Fruit fly (Drosophila melanogaster) whole organism, wandering third instar larva: ENCODE data around the gene CG31975.

ENCODE experiments used
- Abd-B ChIP-seq: fragments of >200 bp; optimal IDR thresholded peaks from 2 replicates; lab custom pipeline; 2017; ENCODE audit warnings: missing biosample characterization, missing genetic modification characterization
- CG32264 ChIP-seq: fragments of 200-800 bp; sonication (Bioruptor generic); optimal IDR thresholded peaks from 2 replicates; lab custom pipeline; 2016; ENCODE audit warnings: missing biosample characterization, missing genetic modification characterization
- CG9705 ChIP-seq: fragments of 200-800 bp; sonication (Bioruptor generic); optimal IDR thresholded peaks from 2 replicates; lab custom pipeline; 2018; ENCODE audit warnings: missing biosample characterization, mild to moderate bottlenecking, missing genetic modification characterization
- CrebA ChIP-seq: fragments of 200-800 bp; sonication (Bioruptor generic); optimal IDR thresholded peaks from 2 replicates; lab custom pipeline; 2016; ENCODE audit warnings: missing biosample characterization, mild to moderate bottlenecking, missing genetic modification characterization, borderline replicate concordance
- Dfd ChIP-seq: fragments of >200 bp; optimal IDR thresholded peaks from 2 replicates; lab custom pipeline; 2017; ENCODE audit warnings: missing biosample characterization, missing genetic modification characterization
- Dif ChIP-seq: fragments of 200-275, 200-300 bp; sonication (Bioruptor generic); optimal IDR thresholded peaks from 2 replicates; lab custom pipeline; 2018; ENCODE audit warnings: missing biosample characterization, missing genetic modification characterization; ENCODE audit not compliant: partially characterized antibody
- GATAd ChIP-seq: sonication (Bioruptor generic); optimal IDR thresholded peaks from 2 replicates; lab custom pipeline; 2016; ENCODE audit warnings: missing biosample characterization, missing genetic modification characterization
- HLH106 ChIP-seq: fragments of 200-800 bp; optimal IDR thresholded peaks from 3 replicates; lab custom pipeline; 2019; ENCODE audit warnings: missing biosample characterization, mild to moderate bottlenecking, missing genetic modification characterization, moderate library complexity
- Hnf4 ChIP-seq: fragments of 200-800 bp; sonication (Bioruptor generic); optimal IDR thresholded peaks from 2 replicates; lab custom pipeline; 2016; ENCODE audit warnings: missing biosample characterization, mild to moderate bottlenecking, missing genetic modification characterization
- Hr78 ChIP-seq: fragments of >200 bp; optimal IDR thresholded peaks from 2 replicates; lab custom pipeline; 2017; ENCODE audit warnings: missing biosample characterization, missing genetic modification characterization
- Hr83 ChIP-seq: fragments of 200-300 bp; sonication (Bioruptor generic); optimal IDR thresholded peaks from 2 replicates; lab custom pipeline; 2016; ENCODE audit warnings: missing biosample characterization, mild to moderate bottlenecking, missing genetic modification characterization, moderate library complexity; ENCODE audit not compliant: poor library complexity, severe bottlenecking
- Jra ChIP-seq: sonication (Bioruptor generic); optimal IDR thresholded peaks from 2 replicates; lab custom pipeline; 2016; ENCODE audit warnings: missing biosample characterization, missing genetic modification characterization
- Mio ChIP-seq: sonication (Bioruptor generic); optimal IDR thresholded peaks from 2 replicates; lab custom pipeline; 2016; ENCODE audit warnings: missing biosample characterization, missing genetic modification characterization
- Myc ChIP-seq: fragments of >200 bp; optimal IDR thresholded peaks from 2 replicates; lab custom pipeline; 2017
- N ChIP-seq: fragments of >200 bp; optimal IDR thresholded peaks from 2 replicates; lab custom pipeline; 2018; ENCODE audit warnings: missing biosample characterization, missing external identifiers, missing genetic modification characterization
- OdsH ChIP-seq: fragments of 200-800 bp; sonication (Bioruptor generic); optimal IDR thresholded peaks from 2 replicates; lab custom pipeline; 2016; ENCODE audit warnings: missing biosample characterization, mild to moderate bottlenecking, missing genetic modification characterization
- Rel ChIP-seq, 2 experiments: fragments of 200-800 bp; sonication (Bioruptor generic) in 1 of 2; optimal IDR thresholded peaks; 2 replicates in 1 of 2; 3 replicates in 1 of 2; lab custom pipeline; 2016 to 2019; ENCODE audit warnings: mild to moderate bottlenecking in 2 of 2, missing biosample characterization in 2 of 2, missing genetic modification characterization in 2 of 2, moderate library complexity in 1 of 2
- Sp1 ChIP-seq: fragments of 200-800 bp; sonication (Bioruptor generic); optimal IDR thresholded peaks from 3 replicates; lab custom pipeline; 2019; ENCODE audit warnings: missing biosample characterization, mild to moderate bottlenecking, missing genetic modification characterization, moderate library complexity
- Vsx2 ChIP-seq: fragments of 200-300, 225-300 bp; sonication (Bioruptor generic); optimal IDR thresholded peaks from 2 replicates; lab custom pipeline; 2018; ENCODE audit warnings: missing biosample characterization, missing genetic modification characterization; ENCODE audit not compliant: partially characterized antibody
- br ChIP-seq: fragments of 200-800 bp; sonication (Bioruptor generic); optimal IDR thresholded peaks from 2 replicates; lab custom pipeline; 2016; ENCODE audit warnings: missing biosample characterization, missing genetic modification characterization
- brk ChIP-seq: fragments of 200-800 bp; sonication (Bioruptor generic); optimal IDR thresholded peaks from 2 replicates; lab custom pipeline; 2016; ENCODE audit warnings: missing biosample characterization, mild to moderate bottlenecking, missing genetic modification characterization
- dl ChIP-seq, 2 experiments: fragments of 175-275, 200-275 bp in 1 of 2; fragments of 200-275 bp in 1 of 2; sonication (Bioruptor generic); optimal IDR thresholded peaks; lab custom pipeline; 2018; ENCODE audit warnings: mild to moderate bottlenecking in 2 of 2, missing biosample characterization in 2 of 2, missing genetic modification characterization in 2 of 2, moderate library complexity in 2 of 2; ENCODE audit not compliant: partially characterized antibody in 2 of 2, insufficient read depth in 1 of 2
- dmrt93B ChIP-seq: fragments of 200-800 bp; sonication (Bioruptor generic); optimal IDR thresholded peaks from 2 replicates; lab custom pipeline; 2018; ENCODE audit warnings: missing biosample characterization, mild to moderate bottlenecking, missing genetic modification characterization
- dsf ChIP-seq: sonication (Bioruptor generic); optimal IDR thresholded peaks from 2 replicates; lab custom pipeline; 2016; ENCODE audit warnings: missing biosample characterization, missing genetic modification characterization, borderline replicate concordance
- ey ChIP-seq: fragments of 200-800 bp; sonication (Bioruptor generic); optimal IDR thresholded peaks from 2 replicates; lab custom pipeline; 2016; ENCODE audit warnings: missing biosample characterization, missing genetic modification characterization
- foxo ChIP-seq, 2 experiments: fragments of 200-800 bp; sonication (Bioruptor generic); optimal IDR thresholded peaks; 2 replicates in 1 of 2; 3 replicates in 1 of 2; lab custom pipeline; 2016 to 2017; ENCODE audit warnings: missing biosample characterization in 2 of 2, missing genetic modification characterization in 2 of 2
- fru ChIP-seq: fragments of 200-800 bp; sonication (Bioruptor generic); optimal IDR thresholded peaks from 3 replicates; lab custom pipeline; 2016; ENCODE audit warnings: missing biosample characterization, mild to moderate bottlenecking, missing genetic modification characterization
- h ChIP-seq: fragments of 200-800 bp; sonication (Bioruptor generic); optimal IDR thresholded peaks from 3 replicates; lab custom pipeline; 2016; ENCODE audit warnings: missing biosample characterization, mild to moderate bottlenecking, missing genetic modification characterization
- jim ChIP-seq: fragments of 175-275, 200-325 bp; sonication (Bioruptor generic); optimal IDR thresholded peaks from 2 replicates; lab custom pipeline; 2016; ENCODE audit warnings: missing biosample characterization, mild to moderate bottlenecking, missing genetic modification characterization
- lola ChIP-seq: fragments of >200 bp; optimal IDR thresholded peaks from 2 replicates; lab custom pipeline; 2017; ENCODE audit warnings: missing biosample characterization, missing genetic modification characterization
- pan ChIP-seq: fragments of >200 bp; optimal IDR thresholded peaks from 2 replicates; lab custom pipeline; 2017
- psq ChIP-seq: fragments of 200-800 bp; sonication (Bioruptor generic); optimal IDR thresholded peaks from 3 replicates; lab custom pipeline; 2017; ENCODE audit warnings: missing biosample characterization, mild to moderate bottlenecking, missing genetic modification characterization, moderate library complexity
- rgr ChIP-seq: fragments of 200-800 bp; sonication (Bioruptor generic); optimal IDR thresholded peaks from 3 replicates; lab custom pipeline; 2016; ENCODE audit warnings: missing biosample characterization, mild to moderate bottlenecking, missing genetic modification characterization
- sage ChIP-seq: fragments of 200-800 bp; sonication (Bioruptor generic); optimal IDR thresholded peaks from 2 replicates; lab custom pipeline; 2016; ENCODE audit warnings: missing biosample characterization, mild to moderate bottlenecking, missing genetic modification characterization
- sv ChIP-seq: fragments of 200-800 bp; sonication (Bioruptor generic); optimal IDR thresholded peaks from 3 replicates; lab custom pipeline; 2016; ENCODE audit warnings: missing biosample characterization, missing genetic modification characterization
- tai ChIP-seq: sonication (Bioruptor generic); optimal IDR thresholded peaks from 2 replicates; lab custom pipeline; 2016; ENCODE audit warnings: missing biosample characterization, missing genetic modification characterization
- usp ChIP-seq: fragments of >200 bp; optimal IDR thresholded peaks from 2 replicates; lab custom pipeline; 2017; ENCODE audit warnings: missing biosample characterization, missing genetic modification characterization
- woc ChIP-seq: sonication (Bioruptor generic); optimal IDR thresholded peaks from 2 replicates; lab custom pipeline; 2016; ENCODE audit warnings: missing biosample characterization, mild to moderate bottlenecking, missing genetic modification characterization

The CG31975 gene

dm6 chr2L:171499-172250, 30.9 kb upstream of the CG31975 start:
- TF ChIP-seq Dif (GFP tag; lab: Kevin White, UChicago) (peak; percentile 18), br (GFP tag; lab: Kevin White, UChicago) (peak; percentile 6), h (GFP tag; lab: Kevin White, UChicago) (peak; percentile 41), Myc (lab: Kevin White, UChicago) (no peak), Jra (GFP tag; lab: Kevin White, UChicago) (peak; percentile 6), Rel (GFP tag; optimal IDR thresholded peaks at IDR 0.05; lab: Kevin White, UChicago) (no peak), Rel (tag; optimal IDR thresholded peaks at IDR 0.05; lab: Kevin White, UChicago) (no peak), Dfd (GFP tag; lab: Kevin White, UChicago) (no peak), Sp1 (GFP tag; lab: Kevin White, UChicago) (peak; percentile 31), lola (no peak), ey (GFP tag; lab: Kevin White, UChicago) (peak; percentile 22), dsf (no peak), Hr83 (GFP tag; lab: Kevin White, UChicago) (peak; percentile 73), foxo (GFP tag; optimal IDR thresholded peaks at IDR 0.05; lab: Kevin White, UChicago) (peak in 1 of 2 experiments; percentile 38), tai (GFP tag; lab: Kevin White, UChicago) (peak; percentile 48), OdsH (GFP tag; lab: Kevin White, UChicago) (peak; percentile 50), woc (GFP tag; lab: Kevin White, UChicago) (peak; percentile 43), Mio (GFP tag; lab: Kevin White, UChicago) (no peak), dl (GFP tag; optimal IDR thresholded peaks at IDR 0.05; lab: Kevin White, UChicago; ENCODE audit: insufficient read depth in 1 of 2, partially characterized antibody in 2 of 2) (peak in 1 of 2 experiments; percentile 10), HLH106 (no peak), Vsx2 (GFP tag; lab: Kevin White, UChicago) (no peak), psq (GFP tag; lab: Kevin White, UChicago) (peak; percentile 50), N (GFP tag; lab: Kevin White, UChicago) (no peak), jim (GFP tag; lab: Kevin White, UChicago) (peak; percentile 3), Hr78 (GFP tag; lab: Kevin White, UChicago) (no peak), GATAd (no peak), fru (peak; percentile 56), usp (no peak), brk (GFP tag; lab: Kevin White, UChicago) (peak; percentile 74), CG9705 (GFP tag; lab: Kevin White, UChicago) (no peak), sage (GFP tag; lab: Kevin White, UChicago) (peak; percentile 22), dmrt93B (no peak), CG32264 (GFP tag; lab: Kevin White, UChicago) (peak; percentile 3), pan (lab: Kevin White, UChicago) (peak; percentile 1), Hnf4 (peak; percentile 49), rgr (GFP tag; lab: Kevin White, UChicago) (peak; percentile 11), CrebA (GFP tag; lab: Kevin White, UChicago) (no peak), sv (GFP tag; lab: Kevin White, UChicago) (no peak), Abd-B (GFP tag; lab: Kevin White, UChicago) (no peak)
- TF ChIP-seq, all 38 proteins: peak for 21

DNA sequence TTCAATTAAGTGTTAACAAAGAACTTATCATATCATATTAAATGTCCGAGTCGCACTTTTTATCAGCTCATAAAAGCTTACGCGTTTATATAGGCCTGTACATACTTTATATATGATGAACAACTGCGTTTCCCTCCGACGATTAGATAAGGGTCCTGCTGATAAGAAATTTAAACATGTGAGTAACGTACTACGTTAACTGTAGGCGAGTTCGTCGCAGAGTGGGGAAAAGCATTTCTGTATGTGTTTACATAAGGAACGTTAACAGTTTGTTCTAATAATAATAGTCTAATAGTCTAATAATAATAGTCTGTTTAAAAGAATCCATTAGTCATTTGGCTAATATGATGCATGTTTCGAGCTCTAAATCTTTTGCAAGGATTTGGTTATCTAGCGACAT, 29.6 kb upstream of the CG31975 start:
- peak; percentile 4 for TF ChIP-seq Rel (GFP tag; optimal IDR thresholded peaks at IDR 0.05; lab: Kevin White, UChicago)
- peak; percentile 6 for TF ChIP-seq Rel (tag; optimal IDR thresholded peaks at IDR 0.05; lab: Kevin White, UChicago)
- TF ChIP-seq tai (GFP tag; lab: Kevin White, UChicago) = peak; percentile 41
- TF ChIP-seq CrebA (GFP tag; lab: Kevin White, UChicago) = peak; percentile 56
- no peak for TF ChIP-seq rgr (GFP tag; lab: Kevin White, UChicago)
- no peak for TF ChIP-seq h (GFP tag; lab: Kevin White, UChicago)
- TF ChIP-seq sage (GFP tag; lab: Kevin White, UChicago) = peak; percentile 0
- TF ChIP-seq, all 38 proteins: peak for 4
